Worm (Caenorhabditis elegans): Measurements from ENCODE around the gene exos-8.

The exos-8 gene

DNA sequence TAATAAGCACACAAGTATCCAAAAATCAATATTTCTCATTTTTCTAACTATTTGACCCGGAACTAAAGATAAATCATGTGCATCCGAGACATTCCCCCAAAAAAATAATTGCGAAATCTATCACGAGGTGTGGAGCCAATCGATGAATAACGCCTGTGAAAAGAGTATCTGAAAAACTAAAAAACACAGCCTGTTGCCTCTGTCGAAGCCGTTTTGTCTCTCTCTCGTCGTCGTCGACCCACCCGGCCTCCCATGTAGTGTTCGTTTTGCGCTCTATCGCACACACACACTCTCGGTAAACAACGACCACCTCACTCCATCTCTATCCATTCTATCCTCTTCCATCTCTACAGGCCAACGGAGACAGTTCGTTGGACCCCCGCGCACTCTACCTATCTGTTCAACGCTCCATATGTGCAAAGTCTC lies 41.3 kb downstream of the exos-8 start (continued):
- TF ChIP-seq ceh-58 (GFP tag; IDR thresholded peaks at IDR 0.05), result no peak
- no peak for TF ChIP-seq lsl-1 (GFP tag; optimal IDR thresholded peaks at IDR 0.05)
- TF ChIP-seq ztf-25 (GFP tag; IDR thresholded peaks at IDR 0.05), result no peak
- no peak for TF ChIP-seq akir-1 (GFP tag; optimal IDR thresholded peaks at IDR 0.05)
- peak; percentile 55; the same call in 1 of the 2 replicates for TF ChIP-seq dox-1 (GFP tag; IDR thresholded peaks at IDR 0.05)
- no peak for TF ChIP-seq lir-1 (GFP tag; conservative IDR thresholded peaks at IDR 0.05)
- TF ChIP-seq lsy-27 (tag; optimal IDR thresholded peaks at IDR 0.05; ENCODE audit: borderline replicate concordance, insufficient read depth), result no peak
- TF ChIP-seq F57A8.1 (GFP tag; optimal IDR thresholded peaks at IDR 0.05), result no peak
- TF ChIP-seq dpl-1 (GFP tag; optimal IDR thresholded peaks at IDR 0.05), result no peak
- no peak for TF ChIP-seq hsf-1 (GFP tag; IDR thresholded peaks at IDR 0.05)
- TF ChIP-seq ztf-6 (GFP tag; IDR thresholded peaks at IDR 0.05), result no peak
- TF ChIP-seq attf-6 (GFP tag; IDR thresholded peaks at IDR 0.05), result no peak
- TF ChIP-seq ztf-26 (tag; optimal IDR thresholded peaks at IDR 0.05), result no peak
- no peak for TF ChIP-seq C17E4.6 (GFP tag; IDR thresholded peaks at IDR 0.05)
- no peak for TF ChIP-seq nhr-27 (tag; optimal IDR thresholded peaks at IDR 0.05)
- no peak for TF ChIP-seq ztf-3 (GFP tag; optimal IDR thresholded peaks at IDR 0.05)
- no peak for TF ChIP-seq F52B5.7 (tag; optimal IDR thresholded peaks at IDR 0.05)
- no peak for TF ChIP-seq aptf-3 (GFP tag; IDR thresholded peaks at IDR 0.05)
- peak; percentile 52 for TF ChIP-seq somi-1 (GFP tag; optimal IDR thresholded peaks at IDR 0.05)
- TF ChIP-seq ztf-18 (tag; optimal IDR thresholded peaks at IDR 0.05), result peak; percentile 39
- no peak for TF ChIP-seq B0019.2 (GFP tag; conservative IDR thresholded peaks at IDR 0.05)
- TF ChIP-seq F49E8.2 (tag; optimal IDR thresholded peaks at IDR 0.05; ENCODE audit: insufficient read depth), result no peak
- no peak for TF ChIP-seq bed-1 (GFP tag; IDR thresholded peaks at IDR 0.05)
- TF ChIP-seq attf-5 (GFP tag; optimal IDR thresholded peaks at IDR 0.05), result peak; percentile 92
- peak; percentile 70 for TF ChIP-seq mcd-1 (GFP tag; IDR thresholded peaks at IDR 0.05)
- TF ChIP-seq ZK185.1 (tag; optimal IDR thresholded peaks at IDR 0.05; ENCODE audit: poor library complexity, severe bottlenecking), result no peak
- TF ChIP-seq zfh-2 (GFP tag; conservative IDR thresholded peaks at IDR 0.05), result peak; percentile 82
- no peak for TF ChIP-seq ekl-4 (GFP tag; IDR thresholded peaks at IDR 0.05)
- 0 out of 2 replicates have a peak, but pooled peaks have one; percentile 15 for TF ChIP-seq cebp-2 (GFP tag; IDR thresholded peaks at IDR 0.05)
- TF ChIP-seq nhr-90 (tag; optimal IDR thresholded peaks at IDR 0.05), result no peak
- TF ChIP-seq hrde-1 (tag; optimal IDR thresholded peaks at IDR 0.05; ENCODE audit: borderline replicate concordance), result no peak
- no peak for TF ChIP-seq egl-18 (GFP tag; IDR thresholded peaks at IDR 0.05)
- no peak for TF ChIP-seq fkh-3 (tag; optimal IDR thresholded peaks at IDR 0.05)
- TF ChIP-seq ets-4 (GFP tag; optimal IDR thresholded peaks at IDR 0.05), result no peak
- TF ChIP-seq efl-1 (GFP tag; optimal IDR thresholded peaks at IDR 0.05), result no peak
- no peak for TF ChIP-seq ama-1 (optimal IDR thresholded peaks at IDR 0.05)
- TF ChIP-seq ama-1 (GFP tag; optimal IDR thresholded peaks at IDR 0.05), result no peak
- no peak for TF ChIP-seq Y56A3A.18 (GFP tag; IDR thresholded peaks at IDR 0.05)
- TF ChIP-seq rpc-1 (optimal IDR thresholded peaks at IDR 0.05), result no peak
- no peak for TF ChIP-seq rpc-1 (tag; optimal IDR thresholded peaks at IDR 0.05)
- no peak for TF ChIP-seq egl-44 (GFP tag; IDR thresholded peaks at IDR 0.05)
- no peak for TF ChIP-seq him-1 (tag; optimal IDR thresholded peaks at IDR 0.05)
- no peak for TF ChIP-seq F10E7.11 (tag; optimal IDR thresholded peaks at IDR 0.05)
- TF ChIP-seq B0336.3 (GFP tag; IDR thresholded peaks at IDR 0.05), result peak; percentile 41
- no peak for TF ChIP-seq sdz-38 (tag; optimal IDR thresholded peaks at IDR 0.05)
- peak; percentile 42 for TF ChIP-seq tlf-1 (GFP tag; optimal IDR thresholded peaks at IDR 0.05)
- no peak for TF ChIP-seq die-1 (tag; optimal IDR thresholded peaks at IDR 0.05)
- no peak for TF ChIP-seq lag-1 (GFP tag; IDR thresholded peaks at IDR 0.05)
- TF ChIP-seq zim-3 (tag; optimal IDR thresholded peaks at IDR 0.05), result no peak
- no peak for TF ChIP-seq sea-2 (GFP tag; IDR thresholded peaks at IDR 0.05)
- peak; percentile 58 for TF ChIP-seq nhr-80 (tag; optimal IDR thresholded peaks at IDR 0.05)
